Worm (Caenorhabditis elegans) whole organism, L1 larva: ENCODE data around the gene rpt-1.

ENCODE experiments used
- ama-1 ChIP-seq: fragments of 150-350 bp; optimal IDR thresholded peaks from 2 replicates; lab custom pipeline; 2014
- ceh-82 ChIP-seq, 3 experiments: fragments of 150-350 bp in 1 of 3; sonication (generic microtip) in 2 of 3; optimal IDR thresholded peaks; 2 replicates each; lab custom pipeline; 2014 to 2017; ENCODE audit warnings: missing biosample characterization in 3 of 3, missing genetic modification characterization in 3 of 3
- efl-1 ChIP-seq, 4 experiments: fragments of 150-350 bp; optimal IDR thresholded peaks in 3 of 4; peaks in 1 of 4; 1 replicate in 1 of 4; 2 replicates in 3 of 4; lab custom pipeline; 2014; ENCODE audit warnings: missing biosample characterization in 2 of 4, missing genetic modification characterization in 2 of 4, missing genetic modification reagents in 2 of 4
- fos-1 ChIP-seq: fragments of 150-350 bp; optimal IDR thresholded peaks from 2 replicates; lab custom pipeline; 2014; ENCODE audit warnings: missing biosample characterization, missing genetic modification characterization
- mef-2 ChIP-seq: fragments of 150-350 bp; optimal IDR thresholded peaks from 2 replicates; lab custom pipeline; 2014; ENCODE audit warnings: missing biosample characterization, missing genetic modification characterization
- nhr-237 ChIP-seq: fragments of 150-350 bp; optimal IDR thresholded peaks from 2 replicates; lab custom pipeline; 2014; ENCODE audit warnings: missing biosample characterization, missing genetic modification characterization
- nhr-28 ChIP-seq: fragments of 150-350 bp; optimal IDR thresholded peaks from 2 replicates; lab custom pipeline; 2014; ENCODE audit warnings: missing biosample characterization, missing genetic modification characterization
- nhr-77 ChIP-seq: fragments of 150-350 bp; optimal IDR thresholded peaks from 2 replicates; lab custom pipeline; 2014; ENCODE audit warnings: missing biosample characterization, missing genetic modification characterization
- pag-3 ChIP-seq: sonication (generic microtip); optimal IDR thresholded peaks from 2 replicates; lab custom pipeline; 2017; ENCODE audit warnings: missing genetic modification characterization, mild to moderate bottlenecking, missing compliant biosample characterization, antibody characterized with exemption, borderline replicate concordance; ENCODE audit not compliant: insufficient read depth
- snu-23 ChIP-seq: sonication (generic microtip); optimal IDR thresholded peaks from 2 replicates; lab custom pipeline; 2016; ENCODE audit warnings: missing genetic modification characterization, missing compliant biosample characterization
- unc-86 ChIP-seq: sonication (generic microtip); optimal IDR thresholded peaks from 2 replicates; lab custom pipeline; 2016; ENCODE audit warnings: missing genetic modification characterization, missing compliant biosample characterization
- unc-98 ChIP-seq: fragments of 200-800 bp; sonication (Bioruptor generic); IDR thresholded peaks from 2 replicates; pipeline ENCODE4 v1.3.6; 2022; ENCODE audit warnings: missing genetic modification characterization, missing compliant biosample characterization

DNA sequence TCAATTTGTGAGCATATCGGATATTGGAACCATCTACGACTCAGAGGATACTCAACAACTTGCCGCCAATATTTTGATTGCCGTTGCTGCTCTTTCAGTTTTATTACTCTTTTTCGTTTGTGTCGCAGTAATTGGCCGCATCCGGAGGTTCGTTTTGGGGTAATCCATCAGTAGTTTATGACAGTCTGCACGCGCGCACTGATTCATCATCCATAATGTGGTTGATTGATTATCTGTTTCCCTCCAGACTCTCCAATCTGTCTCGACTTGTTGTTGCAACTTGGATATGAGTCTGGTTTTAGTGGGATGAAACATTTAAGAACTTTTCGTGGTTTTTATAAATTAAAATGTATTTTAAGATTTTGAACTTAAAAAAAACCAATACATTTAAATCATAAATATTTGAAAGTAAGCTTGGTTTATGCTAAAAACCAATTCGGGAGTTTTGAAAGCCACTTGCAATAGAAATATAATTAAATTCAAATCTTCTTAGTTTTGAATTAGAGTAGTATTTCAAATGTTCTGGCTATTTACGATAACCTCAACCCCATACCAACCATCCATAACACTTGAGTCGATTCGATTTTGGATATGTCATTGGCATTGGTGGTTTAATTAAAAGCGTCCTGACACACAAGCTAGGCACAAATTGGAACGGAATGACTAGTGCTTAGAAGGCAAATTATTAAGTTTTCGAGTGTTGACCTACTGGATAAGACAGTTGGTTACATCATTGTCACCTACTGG, 21.9 kb downstream of the rpt-1 start:
- no peak for TF ChIP-seq mef-2 (tag; lab: Kevin White, UChicago)
- no peak for TF ChIP-seq snu-23 (GFP tag; lab: Kevin White, UChicago)
- TF ChIP-seq efl-1 (optimal IDR thresholded peaks at IDR 0.05; lab: Kevin White, UChicago) = no peak
- TF ChIP-seq efl-1 (GFP tag; optimal IDR thresholded peaks at IDR 0.05 in 1 of 2; lab: Kevin White, UChicago) = peak in 1 of 2 experiments; percentile 53
- no peak for TF ChIP-seq fos-1 (tag; lab: Kevin White, UChicago)
- TF ChIP-seq unc-86 (tag; lab: Kevin White, UChicago) = no peak
- no peak for TF ChIP-seq ama-1 (lab: Kevin White, UChicago)
- no peak for TF ChIP-seq nhr-77
- TF ChIP-seq ceh-82 (tag; optimal IDR thresholded peaks at IDR 0.05; lab: Kevin White, UChicago) = no peak
- no peak for TF ChIP-seq unc-98 (GFP tag; lab: Robert Waterston, UW)
- no peak for TF ChIP-seq nhr-237 (tag; lab: Kevin White, UChicago)
- no peak for TF ChIP-seq nhr-28 (tag; lab: Kevin White, UChicago)
- TF ChIP-seq pag-3 = no peak
